Fruit fly (Drosophila melanogaster): ENCODE results near the gene sina.

dm6 chr3L:16811908-16812307 lies 41.6 kb upstream of the sina start:
- TF ChIP-seq usp (GFP tag; optimal IDR thresholded peaks at IDR 0.05) (no peak), Dll (optimal IDR thresholded peaks at IDR 0.05) (no peak), EcR (GFP tag; optimal IDR thresholded peaks at IDR 0.05) (no peak), psq (optimal IDR thresholded peaks at IDR 0.05) (no peak), pan (optimal IDR thresholded peaks at IDR 0.05) (no peak), CG8478 (optimal IDR thresholded peaks at IDR 0.05) (no peak)
